Worm (Caenorhabditis elegans): ENCODE measurements around the gene B0546.4.
"Not testable (repeated sequence)": the region's sequence is repeated elsewhere in the genome, so short reads cannot be mapped to it uniquely, and the experiment has no call there.

The B0546.4 gene

DNA sequence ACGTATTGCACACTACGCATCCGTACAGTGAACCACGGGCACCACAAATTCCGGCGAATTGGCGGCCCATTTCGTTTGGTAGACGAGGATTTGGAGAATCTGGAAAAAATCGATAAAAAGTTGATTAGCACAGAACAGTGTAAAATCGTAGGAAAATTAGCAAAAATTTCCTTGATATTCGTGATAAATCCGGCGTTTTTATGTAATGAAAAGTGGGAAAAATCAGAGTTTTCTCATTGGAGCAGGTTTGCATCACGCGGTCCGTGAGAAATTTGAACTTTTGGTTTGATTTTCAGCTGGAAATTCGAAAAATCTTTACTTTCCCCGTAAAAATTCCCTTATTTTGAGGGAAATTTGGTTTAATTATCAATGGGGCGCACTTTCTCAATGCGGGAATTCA, at the start of gene B0546.4:
B0546.4 (minus strand) TSS at position 101 of the 400 bp plus-strand sequence.
- TF ChIP-seq hmg-11 (tag; optimal IDR thresholded peaks at IDR 0.05) (no peak), zag-1 (tag; optimal IDR thresholded peaks at IDR 0.05) (no peak), pqm-1 (tag; optimal IDR thresholded peaks at IDR 0.05) (no peak), tbx-2 (tag; optimal IDR thresholded peaks at IDR 0.05) (no peak), snpc-4 (tag; optimal IDR thresholded peaks at IDR 0.05) (no peak), elt-1 (tag; optimal IDR thresholded peaks at IDR 0.05) (no peak), ceh-82 (tag; optimal IDR thresholded peaks at IDR 0.05) (no peak), pha-4 (tag; optimal IDR thresholded peaks at IDR 0.05) (no peak), egl-5 (tag; optimal IDR thresholded peaks at IDR 0.05) (no peak), nhr-11 (tag; optimal IDR thresholded peaks at IDR 0.05) (no peak), mdl-1 (tag; optimal IDR thresholded peaks at IDR 0.05) (no peak), elt-3 (tag; optimal IDR thresholded peaks at IDR 0.05) (no peak), lin-39 (tag; optimal IDR thresholded peaks at IDR 0.05) (no peak), ztf-4 (tag; optimal IDR thresholded peaks at IDR 0.05) (no peak)

DNA sequence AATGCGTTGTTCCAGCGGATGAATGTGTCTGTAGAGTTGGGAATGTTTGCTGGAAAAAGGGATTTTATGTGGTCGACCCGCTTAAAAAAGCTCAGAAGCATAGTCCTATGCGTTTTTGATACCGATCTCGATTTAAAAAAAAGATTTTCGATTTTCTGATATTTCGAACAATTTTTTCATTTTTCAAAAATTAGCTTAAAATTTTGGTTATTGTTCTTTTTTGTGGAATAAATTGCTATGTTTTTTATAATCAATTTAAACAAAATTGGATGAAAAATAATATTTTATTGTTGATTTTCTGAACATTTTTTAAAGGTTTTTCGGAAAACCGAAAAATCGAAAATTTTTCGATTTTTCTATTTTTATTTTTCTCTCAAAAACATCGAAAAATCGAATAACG, 49.4 kb upstream of the B0546.4 start, which contains the start of gene C04C3.7:
C04C3.7 (minus strand) TSS at position 101 of the 400 bp plus-strand sequence.
- TF ChIP-seq lin-15B (tag; optimal IDR thresholded peaks at IDR 0.05); fkh-10 (GFP tag; optimal IDR thresholded peaks at IDR 0.05); jun-1 (tag; optimal IDR thresholded peaks at IDR 0.05): not testable (repeated sequence)

ce11 chrIV:3428434-3428950, 44.5 kb upstream of the B0546.4 start, which contains the start of the genes C04C3.9 and srz-60:
TSS of gene C04C3.9 (minus strand) at chrIV:3428534.
TSS of gene srz-60 (plus strand) at chrIV:3428900.
- TF ChIP-seq nhr-12 (tag; optimal IDR thresholded peaks at IDR 0.05): no peak
- TF ChIP-seq sea-2 (GFP tag; optimal IDR thresholded peaks at IDR 0.05): no peak
- no peak for TF ChIP-seq fkh-2 (tag; optimal IDR thresholded peaks at IDR 0.05)
- TF ChIP-seq ztf-11 (tag; optimal IDR thresholded peaks at IDR 0.05): no peak
- no peak for TF ChIP-seq ceh-28 (tag; optimal IDR thresholded peaks at IDR 0.05)

DNA sequence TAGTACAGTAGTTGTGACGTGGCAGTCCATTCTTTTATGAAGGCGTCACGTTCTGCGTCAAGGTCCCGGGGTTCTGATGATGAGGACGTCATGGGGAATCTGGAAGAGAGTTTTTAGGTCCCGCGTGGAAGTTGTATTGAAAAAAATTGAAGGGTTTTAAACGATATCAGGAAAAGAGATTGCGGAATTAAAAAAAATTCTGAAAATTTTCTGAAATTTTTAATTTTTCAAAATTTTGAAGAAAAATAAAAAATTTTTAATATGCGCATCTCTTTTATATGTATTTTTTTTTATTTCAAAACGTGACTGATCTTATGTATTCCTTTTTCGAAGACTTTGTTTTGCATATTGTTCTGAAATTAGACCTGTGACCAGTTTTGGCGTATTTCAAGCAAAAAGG, 38.6 kb upstream of the B0546.4 start, which contains the start of gene C04C3.6:
C04C3.6 (minus strand) TSS at position 101 of the 400 bp plus-strand sequence.
- TF ChIP-seq nhr-43 (tag; optimal IDR thresholded peaks at IDR 0.05; ENCODE audit: poor library complexity, severe bottlenecking) (no peak), lsy-12 (tag; optimal IDR thresholded peaks at IDR 0.05) (no peak), mml-1 (tag; optimal IDR thresholded peaks at IDR 0.05) (no peak), nhr-76 (tag; optimal IDR thresholded peaks at IDR 0.05) (no peak), sea-2 (GFP tag; optimal IDR thresholded peaks at IDR 0.05) (no peak), nhr-11 (tag; optimal IDR thresholded peaks at IDR 0.05) (no peak), jun-1 (tag; optimal IDR thresholded peaks at IDR 0.05) (no peak), ztf-11 (tag; optimal IDR thresholded peaks at IDR 0.05) (no peak)

- TF ChIP-seq nhr-25 (tag; optimal IDR thresholded peaks at IDR 0.05): no peak
- TF ChIP-seq ceh-28 (tag; optimal IDR thresholded peaks at IDR 0.05): peak; percentile 39
These were observed 34.8 kb upstream of the B0546.4 start for ce11 chrIV:3418741-3419140.

- TF ChIP-seq nhr-11 (tag; optimal IDR thresholded peaks at IDR 0.05) (no peak), fkh-2 (tag; optimal IDR thresholded peaks at IDR 0.05) (no peak), mml-1 (tag; optimal IDR thresholded peaks at IDR 0.05) (no peak)
These were observed 31.4 kb upstream of the B0546.4 start, which contains the start of gene lgc-9 for ce11 chrIV:3415383-3415782. TSS of gene lgc-9 (plus strand) at chrIV:3415683.

DNA sequence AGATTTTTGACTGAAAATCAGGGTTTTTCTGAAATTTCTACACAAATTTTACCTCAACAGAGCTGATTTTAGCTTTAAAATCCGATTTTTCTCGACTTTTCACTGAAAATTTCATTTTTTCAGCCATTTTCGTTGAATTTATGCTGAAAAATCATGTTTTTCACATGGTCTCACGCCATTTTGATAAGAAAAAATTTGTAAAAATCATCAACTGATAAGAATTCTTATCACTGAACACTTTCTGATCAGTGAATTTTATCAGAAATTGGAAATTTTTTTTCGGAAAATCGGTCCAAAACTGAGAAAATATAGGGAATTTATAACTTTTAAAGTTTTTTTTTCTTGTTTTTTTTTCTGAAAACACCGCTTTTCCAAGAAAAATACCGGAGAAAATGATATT, 17.0 kb upstream of the B0546.4 start:
- TF ChIP-seq nhr-25 (tag; optimal IDR thresholded peaks at IDR 0.05) (no peak), ztf-11 (tag; optimal IDR thresholded peaks at IDR 0.05) (no peak), pqm-1 (tag; optimal IDR thresholded peaks at IDR 0.05) (peak; percentile 90), skn-1 (tag; optimal IDR thresholded peaks at IDR 0.05) (no peak), ceh-28 (tag; optimal IDR thresholded peaks at IDR 0.05) (no peak), R02D3.7 (tag; optimal IDR thresholded peaks at IDR 0.05) (no peak), egl-5 (tag; optimal IDR thresholded peaks at IDR 0.05) (no peak), ceh-9 (tag; optimal IDR thresholded peaks at IDR 0.05) (no peak), pha-4 (tag; optimal IDR thresholded peaks at IDR 0.05) (peak; percentile 27), zag-1 (tag; optimal IDR thresholded peaks at IDR 0.05) (no peak), nhr-12 (tag; optimal IDR thresholded peaks at IDR 0.05) (no peak), nfya-1 (tag; optimal IDR thresholded peaks at IDR 0.05; ENCODE audit: insufficient read depth) (no peak), fos-1 (tag; optimal IDR thresholded peaks at IDR 0.05) (no peak), nhr-77 (tag; optimal IDR thresholded peaks at IDR 0.05) (no peak), nhr-237 (tag; optimal IDR thresholded peaks at IDR 0.05) (no peak), elt-2 (tag; optimal IDR thresholded peaks at IDR 0.05) (peak; percentile 83), nhr-67 (tag; optimal IDR thresholded peaks at IDR 0.05) (no peak), ceh-82 (tag; optimal IDR thresholded peaks at IDR 0.05) (no peak)
